Fruit fly (Drosophila melanogaster) whole organism, embryonic: ENCODE data around the gene east.
A peak's percentile ranks its signal among the peaks of the same experiment; 100 is the strongest.

Experiments used
- Adf1 ChIP-seq: fragments of 200-800 bp; sonication (Bioruptor generic); IDR thresholded peaks from 2 replicates; pipeline ENCODE4 v1.3.6; 2022; ENCODE audit warnings: missing biosample characterization, missing genetic modification characterization
- Asciz ChIP-seq: fragments of 200-800 bp; sonication (Bioruptor generic); optimal IDR thresholded peaks from 2 replicates; lab custom pipeline; 2017; ENCODE audit warnings: missing biosample characterization, mild to moderate bottlenecking, missing genetic modification characterization, missing genetic modification reagents
- CG11085 ChIP-seq: fragments of 200-800 bp; sonication (Bioruptor generic); IDR thresholded peaks from 2 replicates; pipeline ENCODE4 v1.3.6; 2022; ENCODE audit warnings: missing biosample characterization, missing genetic modification characterization
- CG13894 ChIP-seq: fragments of 200-800 bp; sonication (Bioruptor generic); optimal IDR thresholded peaks from 3 replicates; lab custom pipeline; 2018; ENCODE audit warnings: missing biosample characterization, mild to moderate bottlenecking, missing genetic modification characterization, moderate library complexity
- CG14014 ChIP-seq: fragments of 200-800 bp; sonication (Bioruptor generic); IDR thresholded peaks from 2 replicates; pipeline ENCODE4 v1.3.6; 2022; ENCODE audit warnings: missing biosample characterization, missing genetic modification characterization
- CG15073 ChIP-seq: fragments of 200-800 bp; sonication (Bioruptor generic); optimal IDR thresholded peaks from 2 replicates; lab custom pipeline; 2016; ENCODE audit warnings: missing biosample characterization, missing genetic modification characterization
- CG17328 ChIP-seq: fragments of 200-800 bp; sonication (Bioruptor generic); IDR thresholded peaks from 2 replicates; pipeline ENCODE4 v1.3.6; 2022; ENCODE audit warnings: missing biosample characterization, missing genetic modification characterization
- CG3065 ChIP-seq: fragments of 200-800 bp; sonication (Bioruptor generic); optimal IDR thresholded peaks from 2 replicates; lab custom pipeline; 2016; ENCODE audit warnings: missing biosample characterization, missing genetic modification characterization
- CG32532 ChIP-seq: fragments of 200-800 bp; sonication (Bioruptor generic); IDR thresholded peaks from 2 replicates; pipeline ENCODE4 v1.3.6; 2022; ENCODE audit warnings: missing biosample characterization, missing genetic modification characterization
- CG33213 ChIP-seq: fragments of 200-800 bp; sonication (Bioruptor generic); optimal IDR thresholded peaks from 3 replicates; lab custom pipeline; 2016; ENCODE audit warnings: missing biosample characterization, missing genetic modification characterization
- CG3726 ChIP-seq: fragments of 200-800 bp; sonication (Bioruptor generic); IDR thresholded peaks from 3 replicates; pipeline ENCODE4, ENCODE4 v1.3.6; 2022; ENCODE audit warnings: missing biosample characterization, missing genetic modification characterization
- CG3847 ChIP-seq: fragments of 200-800 bp; sonication (Bioruptor generic); IDR thresholded peaks from 2 replicates; pipeline ENCODE4 v1.3.6; 2022; ENCODE audit warnings: missing biosample characterization, missing genetic modification characterization
- CG4282 ChIP-seq: fragments of 200-800 bp; sonication (Bioruptor generic); optimal IDR thresholded peaks from 2 replicates; lab custom pipeline; 2016; ENCODE audit warnings: missing biosample characterization, missing genetic modification characterization
- CG6175 ChIP-seq: fragments of 200-800 bp; sonication (Bioruptor generic); IDR thresholded peaks from 3 replicates; pipeline ENCODE4 v1.3.6; 2022; ENCODE audit warnings: missing biosample characterization, missing genetic modification characterization
- CG7963 ChIP-seq: fragments of 200-800 bp; sonication (Bioruptor generic); IDR thresholded peaks from 3 replicates; pipeline ENCODE4 v1.3.6; 2022; ENCODE audit warnings: missing biosample characterization, missing genetic modification characterization; ENCODE audit not compliant: partially characterized antibody
- CG8089 ChIP-seq: fragments of 200-800 bp; sonication (Bioruptor generic); optimal IDR thresholded peaks from 3 replicates; lab custom pipeline; 2016; ENCODE audit warnings: missing biosample characterization, missing genetic modification characterization
- CG9437 ChIP-seq: fragments of 200-800 bp; sonication (Bioruptor generic); optimal IDR thresholded peaks from 2 replicates; lab custom pipeline; 2018; ENCODE audit warnings: missing biosample characterization, mild to moderate bottlenecking, missing genetic modification characterization
- CG9609 ChIP-seq: fragments of 200-800 bp; sonication (Bioruptor generic); optimal IDR thresholded peaks from 3 replicates; lab custom pipeline; 2016; ENCODE audit warnings: missing biosample characterization, missing genetic modification characterization
- CG9817 ChIP-seq: fragments of 200-800 bp; sonication (Bioruptor generic); optimal IDR thresholded peaks from 2 replicates; lab custom pipeline; 2018; ENCODE audit warnings: missing biosample characterization, mild to moderate bottlenecking, missing genetic modification characterization, moderate library complexity
- CHES-1-like ChIP-seq: fragments of 200-800 bp; sonication (Bioruptor generic); optimal IDR thresholded peaks from 2 replicates; lab custom pipeline; 2016; ENCODE audit warnings: missing biosample characterization, missing genetic modification characterization
- CrebB ChIP-seq: fragments of 200-800 bp; sonication (Bioruptor generic); optimal IDR thresholded peaks from 3 replicates; lab custom pipeline; 2018; ENCODE audit warnings: missing biosample characterization, mild to moderate bottlenecking, missing genetic modification characterization
- Doc2 ChIP-seq: fragments of 200-800 bp; sonication (Bioruptor generic); IDR thresholded peaks from 2 replicates; pipeline ENCODE4 v1.3.6; 2022; ENCODE audit warnings: missing biosample characterization, missing genetic modification characterization
- HLH3B ChIP-seq: fragments of 200-800 bp; sonication (Bioruptor generic); IDR thresholded peaks from 2 replicates; pipeline ENCODE4 v1.3.6; 2022; ENCODE audit warnings: missing biosample characterization, missing genetic modification characterization
- HmgD ChIP-seq: fragments of 200-800 bp; sonication (Bioruptor generic); optimal IDR thresholded peaks from 3 replicates; lab custom pipeline; 2016; ENCODE audit warnings: missing biosample characterization, missing genetic modification characterization
- NC2β ChIP-seq: fragments of 200-800 bp; sonication (Bioruptor generic); optimal IDR thresholded peaks from 2 replicates; lab custom pipeline; 2016; ENCODE audit warnings: missing biosample characterization, missing genetic modification characterization
- NFAT ChIP-seq: fragments of 200-800 bp; sonication (Bioruptor generic); IDR thresholded peaks from 2 replicates; pipeline ENCODE4 v1.3.6; 2022; ENCODE audit warnings: missing biosample characterization, missing genetic modification characterization
- Opbp ChIP-seq: fragments of 200-800 bp; sonication (Bioruptor generic); IDR thresholded peaks from 3 replicates; pipeline ENCODE4 v1.3.6; 2022; ENCODE audit warnings: missing biosample characterization, missing genetic modification characterization; ENCODE audit not compliant: partially characterized antibody
- Sox100B ChIP-seq: fragments of 200-800 bp; sonication (Bioruptor generic); optimal IDR thresholded peaks from 3 replicates; lab custom pipeline; 2018; ENCODE audit warnings: missing biosample characterization, mild to moderate bottlenecking, missing genetic modification characterization
- Spps ChIP-seq: fragments of 200-800 bp; sonication (Bioruptor generic); optimal IDR thresholded peaks from 2 replicates; lab custom pipeline; 2018; ENCODE audit warnings: missing biosample characterization, mild to moderate bottlenecking, missing genetic modification characterization
- Trl ChIP-seq, 3 experiments: fragments of >200 bp in 2 of 3; fragments of 200-800 bp in 1 of 3; sonication (Bioruptor generic) in 1 of 3; optimal IDR thresholded peaks; 2 replicates in 1 of 3; 3 replicates in 2 of 3; lab custom pipeline; 2016 to 2017; ENCODE audit warnings: missing biosample characterization in 1 of 3, missing genetic modification characterization in 1 of 3
- abd-A ChIP-seq: fragments of 200-800 bp; sonication (Bioruptor generic); optimal IDR thresholded peaks from 3 replicates; lab custom pipeline; 2019; ENCODE audit warnings: missing biosample characterization, mild to moderate bottlenecking, missing genetic modification characterization, moderate library complexity
- ap ChIP-seq: fragments of 200-800 bp; sonication (Bioruptor generic); IDR thresholded peaks from 2 replicates; pipeline ENCODE4 v1.3.6; 2022; ENCODE audit warnings: missing biosample characterization, missing genetic modification characterization
- crp ChIP-seq, 2 experiments: fragments of 200-800 bp; sonication (Bioruptor generic); optimal IDR thresholded peaks; 2 replicates in 1 of 2; 3 replicates in 1 of 2; lab custom pipeline; 2017; ENCODE audit warnings: missing biosample characterization in 2 of 2, missing genetic modification characterization in 2 of 2, mild to moderate bottlenecking in 1 of 2, moderate library complexity in 1 of 2
- cwo ChIP-seq: fragments of 200-800 bp; sonication (Bioruptor generic); optimal IDR thresholded peaks from 3 replicates; lab custom pipeline; 2017; ENCODE audit warnings: missing biosample characterization, missing genetic modification characterization, mild to moderate bottlenecking, moderate library complexity, missing genetic modification reagents
- da ChIP-seq: fragments of 200-800 bp; sonication (Bioruptor generic); optimal IDR thresholded peaks from 2 replicates; lab custom pipeline; 2016; ENCODE audit warnings: missing biosample characterization, missing genetic modification characterization
- danr ChIP-seq: fragments of 200-800 bp; sonication (Bioruptor generic); IDR thresholded peaks from 2 replicates; pipeline ENCODE4 v1.3.6; 2022; ENCODE audit warnings: missing biosample characterization, missing genetic modification characterization
- dpn ChIP-seq, 2 experiments: fragments of 200-800 bp; sonication (Bioruptor generic); optimal IDR thresholded peaks; 3 replicates each; lab custom pipeline; 2016; ENCODE audit warnings: missing biosample characterization in 2 of 2, missing genetic modification characterization in 2 of 2
- gce ChIP-seq: fragments of 200-800 bp; sonication (Bioruptor generic); IDR thresholded peaks from 3 replicates; pipeline ENCODE4 v1.3.6; 2022; ENCODE audit warnings: missing biosample characterization, missing genetic modification characterization
- h ChIP-seq: fragments of >200 bp; optimal IDR thresholded peaks from 2 replicates; lab custom pipeline; 2017
- hb ChIP-seq: fragments of 200-800 bp; sonication (Bioruptor generic); IDR thresholded peaks from 3 replicates; pipeline ENCODE4 v1.3.6; 2022; ENCODE audit warnings: missing biosample characterization, missing genetic modification characterization; ENCODE audit not compliant: partially characterized antibody
- hth ChIP-seq: fragments of >200 bp; optimal IDR thresholded peaks from 2 replicates; lab custom pipeline; 2017; ENCODE audit warnings: inconsistent platforms
- kah ChIP-seq: fragments of 200-800 bp; sonication (Bioruptor generic); optimal IDR thresholded peaks from 2 replicates; lab custom pipeline; 2018; ENCODE audit warnings: missing biosample characterization, mild to moderate bottlenecking, missing genetic modification characterization
- lola ChIP-seq, 3 experiments: fragments of >200 bp in 2 of 3; fragments of 200-800 bp in 1 of 3; sonication (Bioruptor generic) in 1 of 3; optimal IDR thresholded peaks; 2 replicates each; lab custom pipeline; 2017 to 2019; ENCODE audit warnings: missing biosample characterization in 3 of 3, missing genetic modification characterization in 3 of 3, mild to moderate bottlenecking in 1 of 3, moderate library complexity in 1 of 3
- nau ChIP-seq: fragments of 200-800 bp; sonication (Bioruptor generic); optimal IDR thresholded peaks from 3 replicates; lab custom pipeline; 2017; ENCODE audit warnings: missing biosample characterization, mild to moderate bottlenecking, missing genetic modification characterization, missing genetic modification reagents
- oc ChIP-seq: fragments of 200-800 bp; sonication (Bioruptor generic); optimal IDR thresholded peaks from 2 replicates; lab custom pipeline; 2018; ENCODE audit warnings: missing biosample characterization, mild to moderate bottlenecking, missing genetic modification characterization, moderate library complexity
- row ChIP-seq: fragments of 200-800 bp; sonication (Bioruptor generic); IDR thresholded peaks from 3 replicates; pipeline ENCODE4 v1.3.6; 2022; ENCODE audit warnings: missing biosample characterization, missing genetic modification characterization
- slbo ChIP-seq: fragments of 200-800 bp; sonication (Bioruptor generic); IDR thresholded peaks from 2 replicates; pipeline ENCODE4 v1.3.6; 2022; ENCODE audit warnings: missing biosample characterization, missing genetic modification characterization
- twi ChIP-seq: fragments of 200-800 bp; optimal IDR thresholded peaks from 2 replicates; lab custom pipeline; 2019; ENCODE audit warnings: missing biosample characterization, mild to moderate bottlenecking, missing genetic modification characterization, moderate library complexity
- vvl ChIP-seq: fragments of 200-800 bp; sonication (Bioruptor generic); IDR thresholded peaks from 2 replicates; pipeline ENCODE4 v1.3.6; 2022; ENCODE audit warnings: missing biosample characterization, missing genetic modification characterization
- wor ChIP-seq: fragments of 200-800 bp; sonication (Bioruptor generic); IDR thresholded peaks from 2 replicates; pipeline ENCODE4 v1.3.6; 2022; ENCODE audit warnings: missing biosample characterization, missing genetic modification characterization
- yki ChIP-seq: fragments of >200 bp; optimal IDR thresholded peaks from 3 replicates; lab custom pipeline; 2018

Gene east

dm6 chrX:2005840-2006239 is 4.8 kb upstream of the east start:
- TF ChIP-seq NFAT (GFP tag; lab: Robert Waterston, UW): 0 out of 2 replicates have a peak, but pooled peaks have one; percentile 15
- TF ChIP-seq Trl (optimal IDR thresholded peaks at IDR 0.05; lab: Kevin White, UChicago): no peak
- TF ChIP-seq Trl (GFP tag; optimal IDR thresholded peaks at IDR 0.05; lab: Kevin White, UChicago): peak; percentile 74
- no peak for TF ChIP-seq CG4282
- peak; percentile 48 for TF ChIP-seq HmgD (GFP tag; lab: Kevin White, UChicago)
- TF ChIP-seq h (lab: Kevin White, UChicago): no peak
- TF ChIP-seq CG11085 (GFP tag; lab: Robert Waterston, UW): peak; percentile 46; the same call in 1 of the 2 replicates
- TF ChIP-seq CG9437: peak; percentile 49
- peak; percentile 79 for TF ChIP-seq gce (GFP tag; lab: Robert Waterston, UW)
- no peak for TF ChIP-seq hb (GFP tag; lab: Robert Waterston, UW)
- TF ChIP-seq CG8089 (GFP tag; lab: Kevin White, UChicago): peak; percentile 74
- no peak for TF ChIP-seq abd-A (tag; lab: Kevin White, UChicago)
- TF ChIP-seq vvl (GFP tag; lab: Robert Waterston, UW): peak; percentile 57; the same call in 1 of the 2 replicates
- no peak for TF ChIP-seq wor
- TF ChIP-seq CG17328 (GFP tag; lab: Robert Waterston, UW): 0 out of 2 replicates have a peak, but pooled peaks have one; percentile 15
- TF ChIP-seq lola (GFP tag; optimal IDR thresholded peaks at IDR 0.05; lab: Kevin White, UChicago): no peak
- no peak for TF ChIP-seq nau
- TF ChIP-seq HLH3B: peak; percentile 52; the same call in 1 of the 2 replicates
- no peak for TF ChIP-seq row
- no peak for TF ChIP-seq cwo
- peak; percentile 56 for TF ChIP-seq CG3065
- TF ChIP-seq twi: peak; percentile 35
- TF ChIP-seq da (GFP tag; lab: Kevin White, UChicago): peak; percentile 26
- no peak for TF ChIP-seq CG13894 (tag; lab: Kevin White, UChicago)
- TF ChIP-seq kah (GFP tag; lab: Kevin White, UChicago): peak; percentile 59
- TF ChIP-seq slbo (GFP tag; lab: Robert Waterston, UW): peak; percentile 13; the same call in 1 of the 2 replicates
- TF ChIP-seq Spps (tag; lab: Kevin White, UChicago): peak; percentile 39
- TF ChIP-seq dpn (GFP tag; optimal IDR thresholded peaks at IDR 0.05; lab: Kevin White, UChicago): peak; percentile 59 to 73
- TF ChIP-seq hth (lab: Kevin White, UChicago): no peak
- TF ChIP-seq Opbp: peak; percentile 54; the same call in 2 of the 3 replicates
- no peak for TF ChIP-seq Sox100B (GFP tag; lab: Kevin White, UChicago)
- TF ChIP-seq CG32532 (GFP tag; lab: Robert Waterston, UW): peak; percentile 61; the same call in 1 of the 2 replicates
- no peak for TF ChIP-seq CG3847 (GFP tag; lab: Robert Waterston, UW)
- 0 out of 3 replicates have a peak, but pooled peaks have one; percentile 42 for TF ChIP-seq CG6175 (GFP tag; lab: Robert Waterston, UW)
- TF ChIP-seq CG9817: peak; percentile 61
- TF ChIP-seq CG33213 (GFP tag; lab: Kevin White, UChicago): peak; percentile 77
- peak; percentile 48 for TF ChIP-seq oc (tag; lab: Kevin White, UChicago)
- no peak for TF ChIP-seq danr (GFP tag; lab: Robert Waterston, UW)
- TF ChIP-seq ap (GFP tag; lab: Robert Waterston, UW): peak; percentile 41; the same call in 1 of the 2 replicates
- TF ChIP-seq CG14014 (GFP tag; lab: Robert Waterston, UW): peak; percentile 67; the same call in 1 of the 2 replicates
- peak; percentile 79 for TF ChIP-seq Asciz (GFP tag; lab: Kevin White, UChicago)
- TF ChIP-seq NC2β (GFP tag; lab: Kevin White, UChicago): peak; percentile 78
- peak; percentile 61 for TF ChIP-seq CrebB (tag; lab: Kevin White, UChicago)
- 0 out of 3 replicates have a peak, but pooled peaks have one; percentile 17 for TF ChIP-seq CG7963 (GFP tag; lab: Robert Waterston, UW)
- TF ChIP-seq Adf1 (GFP tag; lab: Robert Waterston, UW): peak; percentile 11; the same call in 1 of the 2 replicates
- TF ChIP-seq CG15073 (GFP tag; lab: Kevin White, UChicago): no peak
- peak; percentile 55 for TF ChIP-seq CG9609 (GFP tag; lab: Kevin White, UChicago)
- TF ChIP-seq Doc2 (GFP tag; lab: Robert Waterston, UW): no peak
- TF ChIP-seq CG3726 (GFP tag; lab: Robert Waterston, UW): no peak
- TF ChIP-seq CHES-1-like (GFP tag; lab: Kevin White, UChicago): peak; percentile 42
- no peak for TF ChIP-seq yki (lab: Kevin White, UChicago)
- TF ChIP-seq crp (GFP tag; optimal IDR thresholded peaks at IDR 0.05; lab: Kevin White, UChicago): peak in 1 of 2 experiments; percentile 16
